Fruit fly (Drosophila melanogaster) whole organism, embryonic: Measurements from ENCODE around the gene Atg14.

Source experiments
- Ada2b ChIP-seq: fragments of 200-800 bp; sonication (Bioruptor generic); IDR thresholded peaks from 2 replicates; pipeline ENCODE4 v1.3.6; 2022; ENCODE audit warnings: missing biosample characterization, missing genetic modification characterization
- Awh ChIP-seq: fragments of 200-800 bp; sonication (Bioruptor generic); IDR thresholded peaks from 2 replicates; pipeline ENCODE4, ENCODE4 v1.3.6; 2022; ENCODE audit warnings: missing biosample characterization, missing genetic modification characterization
- CG10321 ChIP-seq: fragments of 200-800 bp; sonication (Bioruptor generic); IDR thresholded peaks from 2 replicates; pipeline ENCODE4 v1.3.6; 2022; ENCODE audit warnings: missing biosample characterization, missing genetic modification characterization
- CG10431 ChIP-seq: fragments of 200-800 bp; sonication (Bioruptor generic); optimal IDR thresholded peaks from 3 replicates; lab custom pipeline; 2018; ENCODE audit warnings: missing biosample characterization, mild to moderate bottlenecking, missing genetic modification characterization
- CG15479 ChIP-seq: fragments of 200-800 bp; sonication (Bioruptor generic); optimal IDR thresholded peaks from 3 replicates; lab custom pipeline; 2019; ENCODE audit warnings: missing biosample characterization, mild to moderate bottlenecking, missing genetic modification characterization, moderate library complexity
- CG17385 ChIP-seq: fragments of 200-800 bp; sonication (Bioruptor generic); optimal IDR thresholded peaks from 3 replicates; lab custom pipeline; 2018; ENCODE audit warnings: missing biosample characterization, mild to moderate bottlenecking, missing genetic modification characterization
- CG1832 ChIP-seq: fragments of 200-800 bp; sonication (Bioruptor generic); optimal IDR thresholded peaks from 2 replicates; lab custom pipeline; 2017; ENCODE audit warnings: missing biosample characterization, mild to moderate bottlenecking, missing genetic modification characterization, inconsistent platforms
- CG32767 ChIP-seq: fragments of 200-800 bp; sonication (Bioruptor generic); IDR thresholded peaks from 2 replicates; pipeline ENCODE4 v1.3.6; 2022; ENCODE audit warnings: missing biosample characterization, missing genetic modification characterization
- CG3407 ChIP-seq: fragments of 200-800 bp; sonication (Bioruptor generic); optimal IDR thresholded peaks from 2 replicates; lab custom pipeline; 2018; ENCODE audit warnings: missing biosample characterization, mild to moderate bottlenecking, missing genetic modification characterization
- CG34376 ChIP-seq: fragments of 200-800 bp; sonication (Bioruptor generic); optimal IDR thresholded peaks from 2 replicates; lab custom pipeline; 2018; ENCODE audit warnings: missing biosample characterization, mild to moderate bottlenecking, missing genetic modification characterization
- CG3995 ChIP-seq: fragments of 200-800 bp; sonication (Bioruptor generic); optimal IDR thresholded peaks from 3 replicates; lab custom pipeline; 2016; ENCODE audit warnings: missing biosample characterization, missing genetic modification characterization
- CG4360 ChIP-seq: fragments of 200-800 bp; sonication (Bioruptor generic); IDR thresholded peaks from 2 replicates; pipeline ENCODE4 v1.3.6; 2022; ENCODE audit warnings: missing biosample characterization, missing genetic modification characterization
- CG4854 ChIP-seq: fragments of 200-800 bp; sonication (Bioruptor generic); optimal IDR thresholded peaks from 2 replicates; lab custom pipeline; 2016; ENCODE audit warnings: missing biosample characterization, missing genetic modification characterization, inconsistent platforms
- CG5180 ChIP-seq: fragments of 200-800 bp; sonication (Bioruptor generic); optimal IDR thresholded peaks from 3 replicates; lab custom pipeline; 2017; ENCODE audit warnings: missing biosample characterization, missing genetic modification characterization, mild to moderate bottlenecking, moderate library complexity, missing genetic modification reagents
- CG5953 ChIP-seq: fragments of 200-800 bp; sonication (Bioruptor generic); IDR thresholded peaks from 2 replicates; pipeline ENCODE4 v1.3.6; 2022; ENCODE audit warnings: missing biosample characterization, missing genetic modification characterization
- Dbx ChIP-seq: fragments of 200-800 bp; sonication (Bioruptor generic); IDR thresholded peaks from 3 replicates; pipeline ENCODE4 v1.3.6; 2022; ENCODE audit warnings: missing biosample characterization, missing genetic modification characterization
- E2f2 ChIP-seq: fragments of 200-800 bp; sonication (Bioruptor generic); IDR thresholded peaks from 2 replicates; pipeline ENCODE4 v1.3.6; 2022; ENCODE audit warnings: missing biosample characterization, missing genetic modification characterization
- HLHmδ ChIP-seq: fragments of 200-800 bp; sonication (Bioruptor generic); optimal IDR thresholded peaks from 2 replicates; lab custom pipeline; 2018; ENCODE audit warnings: missing biosample characterization, mild to moderate bottlenecking, missing genetic modification characterization, moderate library complexity
- Hr78 ChIP-seq, 2 experiments: fragments of 200-800 bp in 1 of 2; fragments of >200 bp in 1 of 2; sonication (Bioruptor generic) in 1 of 2; optimal IDR thresholded peaks; 2 replicates each; lab custom pipeline; 2017 to 2019; ENCODE audit warnings: missing biosample characterization in 2 of 2, missing genetic modification characterization in 2 of 2, mild to moderate bottlenecking in 1 of 2, moderate library complexity in 1 of 2
- Max ChIP-seq: fragments of 200-800 bp; sonication (Bioruptor generic); optimal IDR thresholded peaks from 2 replicates; lab custom pipeline; 2016; ENCODE audit warnings: missing biosample characterization, mild to moderate bottlenecking, missing genetic modification characterization
- Sox100B ChIP-seq: fragments of 200-800 bp; sonication (Bioruptor generic); optimal IDR thresholded peaks from 3 replicates; lab custom pipeline; 2018; ENCODE audit warnings: missing biosample characterization, mild to moderate bottlenecking, missing genetic modification characterization
- ase ChIP-seq: fragments of 200-800 bp; sonication (Bioruptor generic); IDR thresholded peaks from 3 replicates; pipeline ENCODE4 v1.3.6; 2022; ENCODE audit warnings: missing biosample characterization, missing genetic modification characterization
- cg ChIP-seq: fragments of 200-800 bp; sonication (Bioruptor generic); optimal IDR thresholded peaks from 3 replicates; lab custom pipeline; 2019; ENCODE audit warnings: missing biosample characterization, mild to moderate bottlenecking, missing genetic modification characterization, moderate library complexity
- chinmo ChIP-seq: fragments of 200-800 bp; sonication (Bioruptor generic); IDR thresholded peaks from 4 replicates; pipeline ENCODE4 v1.3.6; 2022; ENCODE audit warnings: missing biosample characterization, missing genetic modification characterization; ENCODE audit not compliant: partially characterized antibody
- dmrt99B ChIP-seq: fragments of 200-800 bp; sonication (Bioruptor generic); optimal IDR thresholded peaks from 2 replicates; lab custom pipeline; 2018; ENCODE audit warnings: missing biosample characterization, mild to moderate bottlenecking, missing genetic modification characterization, moderate library complexity
- eve ChIP-seq, 2 experiments: fragments of >200 bp; optimal IDR thresholded peaks; 2 replicates each; lab custom pipeline; 2017; ENCODE audit warnings: missing biosample characterization in 2 of 2, missing genetic modification characterization in 2 of 2
- eyg ChIP-seq: fragments of 200-800 bp; sonication (Bioruptor generic); optimal IDR thresholded peaks from 3 replicates; lab custom pipeline; 2016; ENCODE audit warnings: missing biosample characterization, missing genetic modification characterization
- gcm ChIP-seq: fragments of 200-800 bp; sonication (Bioruptor generic); optimal IDR thresholded peaks from 2 replicates; lab custom pipeline; 2019; ENCODE audit warnings: missing biosample characterization, mild to moderate bottlenecking, missing genetic modification characterization, moderate library complexity
- grn ChIP-seq: fragments of 200-800 bp; sonication (Bioruptor generic); optimal IDR thresholded peaks from 3 replicates; lab custom pipeline; 2017; ENCODE audit warnings: missing biosample characterization, missing genetic modification characterization
- gsb-n ChIP-seq: fragments of 200-800 bp; sonication (Bioruptor generic); optimal IDR thresholded peaks from 3 replicates; lab custom pipeline; 2018; ENCODE audit warnings: missing biosample characterization, mild to moderate bottlenecking, missing genetic modification characterization
- kah ChIP-seq: fragments of 200-800 bp; sonication (Bioruptor generic); optimal IDR thresholded peaks from 2 replicates; lab custom pipeline; 2018; ENCODE audit warnings: missing biosample characterization, mild to moderate bottlenecking, missing genetic modification characterization
- mld ChIP-seq: fragments of 200-800 bp; sonication (Bioruptor generic); IDR thresholded peaks from 3 replicates; pipeline ENCODE4 v1.3.6; 2022; ENCODE audit warnings: missing biosample characterization, missing genetic modification characterization; ENCODE audit not compliant: partially characterized antibody
- nmo ChIP-seq: fragments of 200-800 bp; sonication (Bioruptor generic); optimal IDR thresholded peaks from 2 replicates; lab custom pipeline; 2018; ENCODE audit warnings: missing biosample characterization, mild to moderate bottlenecking, missing genetic modification characterization, moderate library complexity
- org-1 ChIP-seq: fragments of 200-800 bp; sonication (Bioruptor generic); optimal IDR thresholded peaks from 2 replicates; lab custom pipeline; 2017; ENCODE audit warnings: missing biosample characterization, missing genetic modification characterization
- otp ChIP-seq: fragments of 200-800 bp; sonication (Bioruptor generic); IDR thresholded peaks from 3 replicates; pipeline ENCODE4, ENCODE4 v1.3.6; 2022; ENCODE audit warnings: missing biosample characterization, missing genetic modification characterization
- prd ChIP-seq, 3 experiments: fragments of >200 bp in 2 of 3; fragments of 200-800 bp in 1 of 3; sonication (Bioruptor generic) in 1 of 3; optimal IDR thresholded peaks in 2 of 3; IDR thresholded peaks in 1 of 3; 2 replicates in 2 of 3; 3 replicates in 1 of 3; pipeline versions ENCODE4 v1.3.6 to Lab custom; 2017 to 2022; ENCODE audit warnings: missing biosample characterization in 1 of 3, missing genetic modification characterization in 1 of 3
- ro ChIP-seq: fragments of 200-800 bp; sonication (Bioruptor generic); IDR thresholded peaks from 2 replicates; pipeline ENCODE4 v1.3.6; 2022; ENCODE audit warnings: missing biosample characterization, missing genetic modification characterization
- sens ChIP-seq: fragments of 200-800 bp; sonication (Bioruptor generic); peaks from one replicate; lab custom pipeline; 2016; ENCODE audit warnings: missing biosample characterization, missing genetic modification characterization
- so ChIP-seq: fragments of 200-800 bp; sonication (Bioruptor generic); IDR thresholded peaks from 3 replicates; pipeline ENCODE4 v1.3.6; 2022; ENCODE audit warnings: missing biosample characterization, missing genetic modification characterization
- sr ChIP-seq: fragments of 200-800 bp; sonication (Bioruptor generic); IDR thresholded peaks from 3 replicates; pipeline ENCODE4 v1.3.6; 2022; ENCODE audit warnings: missing biosample characterization, missing genetic modification characterization
- tll ChIP-seq, 2 experiments: fragments of 200-800 bp in 1 of 2; fragments of >200 bp in 1 of 2; sonication (Bioruptor generic) in 1 of 2; optimal IDR thresholded peaks; 2 replicates each; lab custom pipeline; 2017 to 2019; ENCODE audit warnings: missing biosample characterization in 2 of 2, missing genetic modification characterization in 2 of 2, mild to moderate bottlenecking in 1 of 2, moderate library complexity in 1 of 2
- twi ChIP-seq: fragments of 200-800 bp; optimal IDR thresholded peaks from 2 replicates; lab custom pipeline; 2019; ENCODE audit warnings: missing biosample characterization, mild to moderate bottlenecking, missing genetic modification characterization, moderate library complexity
- wor ChIP-seq: fragments of 200-800 bp; sonication (Bioruptor generic); IDR thresholded peaks from 2 replicates; pipeline ENCODE4 v1.3.6; 2022; ENCODE audit warnings: missing biosample characterization, missing genetic modification characterization
- z ChIP-seq: fragments of 200-800 bp; sonication (Bioruptor generic); IDR thresholded peaks from 3 replicates; pipeline ENCODE4 v1.3.6; 2022; ENCODE audit warnings: missing biosample characterization, missing genetic modification characterization
- zen ChIP-seq: fragments of 200-800 bp; sonication (Bioruptor generic); optimal IDR thresholded peaks from 3 replicates; lab custom pipeline; 2018; ENCODE audit warnings: missing biosample characterization, mild to moderate bottlenecking, missing genetic modification characterization, moderate library complexity

Atg14 gene

dm6 chr3R:29083459-29084457, 32.4 kb upstream of the Atg14 start (continued):
- TF ChIP-seq Ada2b (no peak), wor (no peak), dmrt99B (tag; lab: Kevin White, UChicago) (peak; percentile 14), org-1 (GFP tag; lab: Kevin White, UChicago) (peak; percentile 13), grn (GFP tag; lab: Kevin White, UChicago) (peak; percentile 52), CG4854 (GFP tag; lab: Kevin White, UChicago) (no peak), E2f2 (GFP tag; lab: Robert Waterston, UW) (no peak), CG15479 (GFP tag; lab: Kevin White, UChicago) (peak; percentile 76), CG10431 (GFP tag; lab: Kevin White, UChicago) (no peak), CG4360 (0 out of 2 replicates have a peak, but pooled peaks have one; percentile 24), prd (optimal IDR thresholded peaks at IDR 0.05; lab: Kevin White, UChicago) (no peak), prd (GFP tag; IDR thresholded peaks at IDR 0.05; lab: Robert Waterston, UW) (no peak), Hr78 (GFP tag; optimal IDR thresholded peaks at IDR 0.05; lab: Kevin White, UChicago) (peak in 1 of 2 experiments; percentile 22), CG3407 (GFP tag; lab: Kevin White, UChicago) (peak; percentile 57), mld (GFP tag; lab: Robert Waterston, UW) (no peak), CG10321 (GFP tag; lab: Robert Waterston, UW) (peak; percentile 48; the same call in 1 of the 2 replicates), CG5953 (GFP tag; lab: Robert Waterston, UW) (no peak), Sox100B (peak; percentile 14), CG34376 (no peak), nmo (GFP tag; lab: Kevin White, UChicago) (no peak)
- TF ChIP-seq, all 482 proteins: peak for 94

dm6 chr3R:29086896-29087295, 29.3 kb upstream of the Atg14 start:
- TF ChIP-seq gcm (GFP tag; lab: Kevin White, UChicago) (no peak), tll (GFP tag; optimal IDR thresholded peaks at IDR 0.05; lab: Kevin White, UChicago) (peak in 1 of 2 experiments; percentile 59), so (0 out of 3 replicates have a peak, but pooled peaks have one; percentile 20), Dbx (GFP tag; lab: Robert Waterston, UW) (no peak), Max (GFP tag; lab: Kevin White, UChicago) (no peak), zen (tag; lab: Kevin White, UChicago) (peak; percentile 46), chinmo (GFP tag; lab: Robert Waterston, UW) (peak; percentile 51; the same call in 1 of the 4 replicates), CG10321 (GFP tag; lab: Robert Waterston, UW) (peak; percentile 71), ase (no peak), CG17385 (peak; percentile 78), twi (peak; percentile 28), eyg (GFP tag; lab: Kevin White, UChicago) (no peak), sens (GFP tag; lab: Kevin White, UChicago) (peak; percentile 66), CG32767 (GFP tag; lab: Robert Waterston, UW) (0 out of 2 replicates have a peak, but pooled peaks have one; percentile 37), CG5180 (GFP tag; lab: Kevin White, UChicago) (peak; percentile 31), gsb-n (peak; percentile 60), z (peak; percentile 71; the same call in 2 of the 3 replicates), CG15479 (GFP tag; lab: Kevin White, UChicago) (peak; percentile 73), mld (GFP tag; lab: Robert Waterston, UW) (no peak), Awh (GFP tag; lab: Robert Waterston, UW) (peak; percentile 35; the same call in 1 of the 2 replicates), CG1832 (GFP tag; lab: Kevin White, UChicago) (peak; percentile 14), sr (GFP tag; lab: Robert Waterston, UW) (peak; percentile 69; the same call in 2 of the 3 replicates), CG3995 (GFP tag; lab: Kevin White, UChicago) (no peak), eve (GFP tag; optimal IDR thresholded peaks at IDR 0.05; lab: Kevin White, UChicago) (peak in 1 of 2 experiments; percentile 11), otp (peak; percentile 20; the same call in 1 of the 3 replicates), cg (GFP tag; lab: Kevin White, UChicago) (peak; percentile 72), HLHmδ (GFP tag; lab: Kevin White, UChicago) (peak; percentile 36), kah (peak; percentile 6), ro (GFP tag; lab: Robert Waterston, UW) (no peak)
